Worm (Caenorhabditis elegans) whole organism, early embryonic: ENCODE results near the gene M110.8.

ENCODE experiments used
- B0310.2 ChIP-seq: sonication (generic microtip); optimal IDR thresholded peaks from 2 replicates; lab custom pipeline; 2016; ENCODE audit warnings: mild to moderate bottlenecking, missing genetic modification characterization, missing compliant biosample characterization
- F13C5.2 ChIP-seq: sonication (generic microtip); optimal IDR thresholded peaks from 2 replicates; lab custom pipeline; 2017; ENCODE audit warnings: mild to moderate bottlenecking, missing genetic modification characterization, inconsistent platforms, missing compliant biosample characterization
- aly-1 ChIP-seq: sonication (generic microtip); optimal IDR thresholded peaks from 2 replicates; lab custom pipeline; 2016; ENCODE audit warnings: missing genetic modification characterization, missing compliant biosample characterization
- ama-1 ChIP-seq: fragments of 150-350 bp; optimal IDR thresholded peaks from 2 replicates; lab custom pipeline; 2014
- ceh-13 ChIP-seq: fragments of 200-800 bp; sonication (Bioruptor generic); optimal IDR thresholded peaks from 2 replicates; lab custom pipeline; 2018; ENCODE audit warnings: mild to moderate bottlenecking, missing genetic modification characterization, missing compliant biosample characterization
- ceh-36 ChIP-seq: sonication (generic microtip); optimal IDR thresholded peaks from 2 replicates; lab custom pipeline; 2016; ENCODE audit warnings: missing genetic modification characterization, inconsistent platforms, missing compliant biosample characterization
- ets-7 ChIP-seq: sonication (generic microtip); optimal IDR thresholded peaks from 2 replicates; lab custom pipeline; 2016; ENCODE audit warnings: missing genotype, missing genetic modification characterization, missing compliant biosample characterization
- flt-1 ChIP-seq: fragments of 200-800 bp; sonication (Bioruptor generic); IDR thresholded peaks from 2 replicates; pipeline ENCODE4 v1.3.6; 2022; ENCODE audit warnings: missing genetic modification characterization, missing compliant biosample characterization
- hmbx-1 ChIP-seq: sonication (generic microtip); optimal IDR thresholded peaks from 2 replicates; lab custom pipeline; 2016; ENCODE audit warnings: mild to moderate bottlenecking, missing genetic modification characterization, missing compliant biosample characterization
- hmg-4 ChIP-seq: fragments of 200-800 bp; sonication (Bioruptor generic); optimal IDR thresholded peaks from 2 replicates; lab custom pipeline; 2018; ENCODE audit warnings: mild to moderate bottlenecking, missing genetic modification characterization, missing compliant biosample characterization
- hnd-1 ChIP-seq: sonication (generic microtip); optimal IDR thresholded peaks from 2 replicates; lab custom pipeline; 2016; ENCODE audit warnings: missing genetic modification characterization, missing compliant biosample characterization
- pes-1 ChIP-seq: fragments of 200-800 bp; sonication (Bioruptor generic); IDR thresholded peaks from 2 replicates; pipeline ENCODE4 v1.3.6; 2022; ENCODE audit warnings: missing genetic modification reagents, missing genetic modification characterization, missing compliant biosample characterization
- scrt-1 ChIP-seq: fragments of 200-800 bp; sonication (Bioruptor generic); IDR thresholded peaks from 2 replicates; pipeline ENCODE4 v1.3.6; 2022; ENCODE audit warnings: missing genetic modification characterization, missing compliant biosample characterization
- sea-1 ChIP-seq: fragments of 200-800 bp; sonication (Bioruptor generic); conservative IDR thresholded peaks from 2 replicates; pipeline ENCODE4 v1.3.6; 2022; ENCODE audit warnings: missing genetic modification characterization, missing compliant biosample characterization
- tbx-11 ChIP-seq: fragments of 200-800 bp; sonication (Bioruptor generic); IDR thresholded peaks from 2 replicates; pipeline ENCODE4 v1.3.6; 2022; ENCODE audit warnings: missing genetic modification characterization, missing compliant biosample characterization
- tbx-37 ChIP-seq: fragments of 200-800 bp; sonication (Bioruptor generic); conservative IDR thresholded peaks from 2 replicates; pipeline ENCODE4 v1.3.6; 2022; ENCODE audit warnings: missing genetic modification reagents, missing genetic modification characterization, missing compliant biosample characterization
- tra-4 ChIP-seq: sonication (generic microtip); optimal IDR thresholded peaks from 2 replicates; lab custom pipeline; 2017; ENCODE audit warnings: missing genetic modification characterization, missing compliant biosample characterization

The M110.8 gene

DNA sequence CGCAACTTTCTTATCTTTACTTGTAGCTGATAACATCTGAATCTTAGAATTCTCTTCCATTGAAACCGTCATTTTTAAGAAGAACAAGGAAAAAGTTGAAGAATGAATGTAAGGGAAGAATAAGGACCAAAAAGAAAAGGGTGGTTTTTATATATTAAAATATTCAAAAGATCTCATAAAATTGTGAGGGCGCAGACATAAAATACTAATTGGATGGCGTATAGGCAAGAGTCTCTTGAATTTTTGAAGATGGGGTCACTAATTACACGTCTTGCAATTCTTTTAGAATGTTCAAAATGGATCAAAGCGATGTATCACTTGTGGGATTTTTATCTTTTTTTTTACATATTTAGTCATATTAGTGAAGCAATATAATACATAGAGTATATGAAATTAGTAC is 3.3 kb upstream of the M110.8 start, which contains the start of gene twk-3:
Gene twk-3, minus strand, starts transcription at position 101 of the 400 bp plus-strand sequence.
- TF ChIP-seq hmg-4 (no peak), tra-4 (no peak)

DNA sequence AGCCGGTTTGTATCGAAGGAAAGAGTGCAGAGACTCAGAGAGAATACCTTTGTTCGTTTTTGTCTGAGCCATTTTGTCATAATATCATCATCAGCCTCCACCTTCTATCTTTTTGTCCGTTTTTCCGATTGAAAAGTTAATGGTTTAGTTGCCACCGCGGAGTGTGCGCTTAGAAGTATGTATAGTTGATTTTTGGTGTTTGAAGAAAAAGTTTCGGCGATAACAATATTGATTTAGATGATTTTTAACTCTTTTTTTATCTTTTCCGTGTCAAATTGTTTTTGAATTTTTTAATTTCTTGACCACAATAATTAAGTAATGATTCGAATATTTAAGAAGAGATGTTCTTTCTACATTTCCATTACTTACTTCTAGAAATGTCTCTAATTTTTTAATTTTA is 3.8 kb downstream of the M110.8 start:
- no peak for TF ChIP-seq tra-4
- TF ChIP-seq aly-1 (tag; lab: Kevin White, UChicago): no peak
- TF ChIP-seq F13C5.2 (tag; lab: Kevin White, UChicago): no peak
- TF ChIP-seq pes-1: no peak

ce11 chrII:8204039-8204438 is 5.3 kb downstream of the M110.8 start, which contains the start of gene col-76:
TSS of gene col-76 (plus strand) at chrII:8204339.
- no peak for TF ChIP-seq ama-1 (lab: Kevin White, UChicago)
- no peak for TF ChIP-seq tbx-37 (GFP tag; lab: Robert Waterston, UW)
- no peak for TF ChIP-seq aly-1 (tag; lab: Kevin White, UChicago)
- no peak for TF ChIP-seq B0310.2 (tag; lab: Kevin White, UChicago)
- no peak for TF ChIP-seq sea-1 (GFP tag; lab: Robert Waterston, UW)

DNA sequence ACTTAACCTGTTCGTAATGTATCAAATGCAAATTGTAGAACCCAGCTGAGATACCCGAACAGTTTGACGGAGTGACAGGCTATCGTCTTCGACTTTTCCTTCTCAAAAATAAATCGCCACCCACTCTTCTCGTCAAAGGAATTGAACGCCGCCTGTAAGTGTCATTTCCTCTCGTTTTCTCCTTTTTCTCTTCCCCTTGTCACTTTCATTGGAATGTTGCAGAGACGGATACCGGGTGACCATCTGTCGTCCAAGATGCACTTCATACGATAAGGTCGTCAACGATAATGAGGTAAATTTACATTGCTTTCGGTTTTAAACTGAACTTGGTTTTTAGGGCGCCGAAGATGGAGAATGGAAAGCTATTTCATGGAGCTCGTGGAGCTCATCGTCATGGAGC is 9.6 kb downstream of the M110.8 start:
- TF ChIP-seq ceh-36 (tag; lab: Kevin White, UChicago) (no peak), B0310.2 (tag; lab: Kevin White, UChicago) (no peak), hmg-4 (no peak), tbx-37 (GFP tag; lab: Robert Waterston, UW) (no peak), F13C5.2 (tag; lab: Kevin White, UChicago) (no peak), ama-1 (lab: Kevin White, UChicago) (no peak), ets-7 (no peak), hmbx-1 (tag; lab: Kevin White, UChicago) (no peak), scrt-1 (GFP tag; lab: Robert Waterston, UW) (no peak), tbx-11 (GFP tag; lab: Robert Waterston, UW) (no peak), hnd-1 (tag; lab: Kevin White, UChicago) (no peak), sea-1 (GFP tag; lab: Robert Waterston, UW) (no peak), ceh-13 (no peak), aly-1 (tag; lab: Kevin White, UChicago) (no peak), pes-1 (no peak), flt-1 (GFP tag; lab: Robert Waterston, UW) (no peak)

DNA sequence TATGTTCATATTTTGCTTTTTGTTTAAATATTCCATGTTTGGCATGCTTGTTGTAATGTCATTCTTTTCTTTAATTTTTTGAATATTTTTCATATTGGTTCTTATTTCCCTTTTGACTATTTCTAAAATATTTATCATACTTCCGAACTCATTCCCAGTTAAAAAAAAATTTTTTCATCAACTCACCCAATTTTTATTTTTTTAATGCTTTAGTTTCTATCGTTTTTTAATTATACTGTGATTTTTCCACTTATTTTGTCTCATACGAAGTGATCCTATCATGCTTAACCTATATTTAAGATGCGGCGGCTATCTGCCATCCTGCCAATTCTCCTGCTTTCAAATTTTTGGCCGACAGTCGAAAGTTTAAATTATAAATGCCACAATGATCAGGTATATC is 10.9 kb downstream of the M110.8 start, which contains the start of gene qua-1:
Gene qua-1, plus strand, starts transcription at position 301 of the 400 bp plus-strand sequence.
- TF ChIP-seq hmg-4 (no peak), F13C5.2 (tag; lab: Kevin White, UChicago) (no peak), sea-1 (GFP tag; lab: Robert Waterston, UW) (no peak), tbx-11 (GFP tag; lab: Robert Waterston, UW) (no peak), scrt-1 (GFP tag; lab: Robert Waterston, UW) (no peak), flt-1 (GFP tag; lab: Robert Waterston, UW) (no peak), B0310.2 (tag; lab: Kevin White, UChicago) (no peak)

DNA sequence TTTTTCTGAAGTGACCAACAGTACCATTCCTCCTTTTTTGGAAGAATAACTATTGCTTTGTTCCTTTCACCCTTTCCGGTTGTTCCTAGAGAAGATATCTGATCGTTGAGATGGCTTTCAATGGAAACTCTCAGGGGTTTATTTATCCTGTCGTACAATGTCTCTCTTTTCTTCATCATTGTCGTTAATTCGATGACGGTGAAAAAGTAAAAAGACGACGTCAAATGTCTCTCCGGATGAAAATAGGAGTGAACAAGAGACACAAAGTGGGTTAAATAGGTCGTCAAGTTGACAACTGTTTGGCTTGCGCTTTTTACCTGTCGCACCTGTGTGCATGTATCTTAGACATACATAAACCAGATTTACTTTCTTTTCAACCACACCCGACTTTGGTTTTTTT is 15.5 kb downstream of the M110.8 start:
- no peak for TF ChIP-seq B0310.2 (tag; lab: Kevin White, UChicago)
- TF ChIP-seq hmg-4: no peak
- TF ChIP-seq pes-1: no peak
- no peak for TF ChIP-seq tbx-37 (GFP tag; lab: Robert Waterston, UW)
- no peak for TF ChIP-seq scrt-1 (GFP tag; lab: Robert Waterston, UW)
- no peak for TF ChIP-seq sea-1 (GFP tag; lab: Robert Waterston, UW)
- no peak for TF ChIP-seq ets-7
- no peak for TF ChIP-seq ama-1 (lab: Kevin White, UChicago)

DNA sequence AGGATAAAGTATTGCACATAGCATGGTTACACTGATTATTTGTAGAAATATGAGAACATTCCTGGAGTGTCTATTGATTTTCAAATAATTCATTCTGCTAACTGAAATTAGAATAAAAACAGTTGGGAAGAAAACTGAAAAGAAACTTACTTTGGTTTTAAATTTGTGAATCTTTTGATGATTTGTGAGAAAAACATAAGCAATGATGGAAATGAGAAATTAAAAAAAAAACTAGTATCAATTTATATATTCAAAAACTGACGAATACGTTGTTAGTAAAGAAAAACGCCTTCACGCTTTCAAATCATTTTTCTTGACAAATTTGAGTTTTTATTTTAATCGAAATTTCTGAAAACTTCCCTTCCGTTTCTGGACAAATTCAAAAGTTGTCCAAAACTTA is 16.2 kb downstream of the M110.8 start, which contains the start of gene T05C12.9:
Gene T05C12.9, minus strand, starts transcription at position 101 of the 400 bp plus-strand sequence.
- TF ChIP-seq ets-7 (no peak), sea-1 (GFP tag; lab: Robert Waterston, UW) (no peak), ceh-13 (no peak), ceh-36 (tag; lab: Kevin White, UChicago) (no peak), hmbx-1 (tag; lab: Kevin White, UChicago) (no peak), F13C5.2 (tag; lab: Kevin White, UChicago) (no peak), tra-4 (no peak), hmg-4 (no peak), pes-1 (no peak), B0310.2 (tag; lab: Kevin White, UChicago) (no peak), tbx-11 (GFP tag; lab: Robert Waterston, UW) (no peak), hnd-1 (tag; lab: Kevin White, UChicago) (no peak), ama-1 (lab: Kevin White, UChicago) (no peak), tbx-37 (GFP tag; lab: Robert Waterston, UW) (no peak), aly-1 (tag; lab: Kevin White, UChicago) (no peak), flt-1 (GFP tag; lab: Robert Waterston, UW) (no peak), scrt-1 (GFP tag; lab: Robert Waterston, UW) (no peak)

- TF ChIP-seq tbx-37 (GFP tag; lab: Robert Waterston, UW): no peak
- no peak for TF ChIP-seq pes-1
- TF ChIP-seq aly-1 (tag; lab: Kevin White, UChicago): no peak
- no peak for TF ChIP-seq F13C5.2 (tag; lab: Kevin White, UChicago)
- no peak for TF ChIP-seq tra-4
- TF ChIP-seq B0310.2 (tag; lab: Kevin White, UChicago): no peak
- TF ChIP-seq ets-7: no peak
- no peak for TF ChIP-seq scrt-1 (GFP tag; lab: Robert Waterston, UW)
- TF ChIP-seq hmg-4: no peak
- TF ChIP-seq sea-1 (GFP tag; lab: Robert Waterston, UW): no peak
- TF ChIP-seq ama-1 (lab: Kevin White, UChicago): no peak
- TF ChIP-seq hnd-1 (tag; lab: Kevin White, UChicago): no peak
- TF ChIP-seq flt-1 (GFP tag; lab: Robert Waterston, UW): no peak
- no peak for TF ChIP-seq hmbx-1 (tag; lab: Kevin White, UChicago)
Measured at ce11 chrII:8190455-8190854, 18.9 kb downstream of the M110.8 start, which contains the start of gene T05C12.8. TSS of gene T05C12.8 (minus strand) at chrII:8190555.
